Fruit fly (Drosophila melanogaster): ENCODE data around the gene CG2124.

CG2124 gene

dm6 chrX:10595813-10596212 is at the start of gene CG2124, which contains the start of gene Hmr:
CG2124 (plus strand) TSS chrX:10596122.
Hmr (minus strand) TSS chrX:10595855.
- TF ChIP-seq noc (tag; optimal IDR thresholded peaks at IDR 0.05) = no peak

dm6 chrX:10546631-10547030 is 49.3 kb upstream of the CG2124 start:
- TF ChIP-seq noc (tag; optimal IDR thresholded peaks at IDR 0.05) = peak; percentile 2

dm6 chrX:10547070-10547856 is 48.7 kb upstream of the CG2124 start:
- TF ChIP-seq noc (tag; optimal IDR thresholded peaks at IDR 0.05) = peak; percentile 0

dm6 chrX:10547857-10548135 is 48.1 kb upstream of the CG2124 start:
- no peak for TF ChIP-seq noc (tag; optimal IDR thresholded peaks at IDR 0.05)

- no peak for TF ChIP-seq noc (tag; optimal IDR thresholded peaks at IDR 0.05)
Observed at dm6 chrX:10549050-10549449, 46.9 kb upstream of the CG2124 start.

- no peak for TF ChIP-seq noc (tag; optimal IDR thresholded peaks at IDR 0.05)
Observed at dm6 chrX:10557432-10557831, 38.5 kb upstream of the CG2124 start.

dm6 chrX:10558060-10558459 is 37.9 kb upstream of the CG2124 start:
- no peak for TF ChIP-seq noc (tag; optimal IDR thresholded peaks at IDR 0.05)

dm6 chrX:10561433-10561832 is 34.5 kb upstream of the CG2124 start:
- TF ChIP-seq noc (tag; optimal IDR thresholded peaks at IDR 0.05) = peak; percentile 63

- TF ChIP-seq noc (tag; optimal IDR thresholded peaks at IDR 0.05) = no peak
Observed at dm6 chrX:10564145-10564544, 31.8 kb upstream of the CG2124 start.

dm6 chrX:10566491-10566890 is 29.4 kb upstream of the CG2124 start, which contains the start of gene CG15296:
CG15296 (minus strand) TSS chrX:10566591.
- no peak for TF ChIP-seq noc (tag; optimal IDR thresholded peaks at IDR 0.05)

- no peak for TF ChIP-seq noc (tag; optimal IDR thresholded peaks at IDR 0.05)
Observed at dm6 chrX:10570142-10570756, 25.7 kb upstream of the CG2124 start.

dm6 chrX:10573554-10573953 is 22.4 kb upstream of the CG2124 start:
- no peak for TF ChIP-seq noc (tag; optimal IDR thresholded peaks at IDR 0.05)

dm6 chrX:10576993-10577392 is 18.9 kb upstream of the CG2124 start:
- no peak for TF ChIP-seq noc (tag; optimal IDR thresholded peaks at IDR 0.05)

dm6 chrX:10577773-10578172 is 18.1 kb upstream of the CG2124 start:
- TF ChIP-seq noc (tag; optimal IDR thresholded peaks at IDR 0.05) = no peak

dm6 chrX:10579569-10579968 is 16.4 kb upstream of the CG2124 start:
- TF ChIP-seq noc (tag; optimal IDR thresholded peaks at IDR 0.05) = no peak

- TF ChIP-seq noc (tag; optimal IDR thresholded peaks at IDR 0.05) = no peak
Observed at dm6 chrX:10580459-10581103, 15.3 kb upstream of the CG2124 start.

- no peak for TF ChIP-seq noc (tag; optimal IDR thresholded peaks at IDR 0.05)
Observed at dm6 chrX:10581476-10581875, 14.4 kb upstream of the CG2124 start.
